Fruit fly (Drosophila melanogaster) whole organism, pupa: ENCODE measurements at regions not wholly inside any gene's neighbourhood (a gene's known extent, or its start where the extent isn't known, plus 50 kb on each side); places are given as distances from the start of the nearest gene placed in this dataset.

Source experiments
- CG10348 ChIP-seq: fragments of 200-800 bp; sonication (Bioruptor generic); IDR thresholded peaks from 2 replicates; pipeline ENCODE4 v1.3.6; 2022; ENCODE audit warnings: missing biosample characterization, missing genetic modification characterization
- CG12605 ChIP-seq: fragments of 200-800 bp; sonication (Bioruptor generic); IDR thresholded peaks from 2 replicates; pipeline ENCODE4 v1.3.6; 2022; ENCODE audit warnings: missing biosample characterization, missing genetic modification characterization
- CG13204 ChIP-seq: fragments of 200-800 bp; sonication (Bioruptor generic); optimal IDR thresholded peaks from 2 replicates; lab custom pipeline; 2018; ENCODE audit warnings: missing biosample characterization, mild to moderate bottlenecking, missing genetic modification characterization, moderate library complexity
- CG14655 ChIP-seq: fragments of 200-800 bp; sonication (Bioruptor generic); optimal IDR thresholded peaks from 3 replicates; lab custom pipeline; 2017; ENCODE audit warnings: mild to moderate bottlenecking, missing biosample characterization, missing genetic modification reagents, missing genetic modification characterization
- CG15710 ChIP-seq: fragments of 200-800 bp; sonication (Bioruptor generic); optimal IDR thresholded peaks from 2 replicates; lab custom pipeline; 2018; ENCODE audit warnings: missing biosample characterization, mild to moderate bottlenecking, missing genetic modification characterization, moderate library complexity
- CG17806 ChIP-seq: fragments of 200-800 bp; sonication (Bioruptor generic); optimal IDR thresholded peaks from 2 replicates; lab custom pipeline; 2018; ENCODE audit warnings: missing biosample characterization, mild to moderate bottlenecking, missing genetic modification characterization, moderate library complexity
- CG32121 ChIP-seq: fragments of 200-800 bp; sonication (Bioruptor generic); IDR thresholded peaks from 2 replicates; pipeline ENCODE4 v1.3.6; 2022; ENCODE audit warnings: missing biosample characterization, missing genetic modification characterization
- CG34367 ChIP-seq: fragments of 200-800 bp; sonication (Bioruptor generic); optimal IDR thresholded peaks from 2 replicates; lab custom pipeline; 2018; ENCODE audit warnings: missing biosample characterization, mild to moderate bottlenecking, missing genetic modification characterization
- CG4496 ChIP-seq: fragments of 200-800 bp; sonication (Bioruptor generic); IDR thresholded peaks from 3 replicates; pipeline ENCODE4 v1.3.6; 2022; ENCODE audit warnings: missing biosample characterization, missing genetic modification characterization
- CG8159 ChIP-seq: fragments of 200-800 bp; sonication (Bioruptor generic); optimal IDR thresholded peaks from 3 replicates; lab custom pipeline; 2018; ENCODE audit warnings: missing biosample characterization, mild to moderate bottlenecking, missing genetic modification characterization, moderate library complexity
- CG8301 ChIP-seq: fragments of 200-800 bp; sonication (Bioruptor generic); optimal IDR thresholded peaks from 2 replicates; lab custom pipeline; 2018; ENCODE audit warnings: missing biosample characterization, mild to moderate bottlenecking, missing genetic modification characterization
- CG9948 ChIP-seq: fragments of 200-800 bp; sonication (Bioruptor generic); optimal IDR thresholded peaks from 2 replicates; lab custom pipeline; 2018; ENCODE audit warnings: missing biosample characterization, mild to moderate bottlenecking, missing genetic modification characterization, moderate library complexity
- D1 ChIP-seq: fragments of 200-800 bp; sonication (Bioruptor generic); optimal IDR thresholded peaks from 2 replicates; lab custom pipeline; 2018; ENCODE audit warnings: missing biosample characterization, mild to moderate bottlenecking, missing genetic modification characterization, moderate library complexity
- EcR ChIP-seq: fragments of 200-800 bp; sonication (Bioruptor generic); optimal IDR thresholded peaks from 3 replicates; lab custom pipeline; 2019; ENCODE audit warnings: missing biosample characterization, missing genetic modification characterization, mild to moderate bottlenecking, moderate library complexity, missing genetic modification reagents
- Ets98B ChIP-seq: fragments of 200-800 bp; sonication (Bioruptor generic); IDR thresholded peaks from 2 replicates; pipeline ENCODE4 v1.3.6; 2022; ENCODE audit warnings: missing biosample characterization, missing genetic modification characterization
- Pif1A ChIP-seq: fragments of 200-800 bp; sonication (Bioruptor generic); optimal IDR thresholded peaks from 3 replicates; lab custom pipeline; 2016; ENCODE audit warnings: missing biosample characterization, missing genetic modification characterization
- Pif1B ChIP-seq: fragments of 200-800 bp; sonication (Bioruptor generic); optimal IDR thresholded peaks from 3 replicates; lab custom pipeline; 2016; ENCODE audit warnings: missing biosample characterization, missing genetic modification characterization
- Snoo ChIP-seq: fragments of 200-800 bp; sonication (Bioruptor generic); optimal IDR thresholded peaks from 3 replicates; lab custom pipeline; 2017; ENCODE audit warnings: missing biosample characterization, mild to moderate bottlenecking, missing genetic modification characterization, inconsistent platforms
- fd96Ca ChIP-seq: fragments of 200-800 bp; sonication (Bioruptor generic); IDR thresholded peaks from 3 replicates; pipeline ENCODE4 v1.3.6; 2022; ENCODE audit warnings: missing biosample characterization, missing genetic modification characterization
- gl ChIP-seq: fragments of 200-800 bp; sonication (Bioruptor generic); optimal IDR thresholded peaks from 2 replicates; lab custom pipeline; 2018; ENCODE audit warnings: missing biosample characterization, mild to moderate bottlenecking, missing genetic modification characterization
- rn ChIP-seq: fragments of 200-800 bp; sonication (Bioruptor generic); IDR thresholded peaks from 2 replicates; pipeline ENCODE4 v1.3.6; 2022; ENCODE audit warnings: missing biosample characterization, missing genetic modification characterization

- TF ChIP-seq fd96Ca (GFP tag; lab: Robert Waterston, UW) (no peak), CG9948 (peak; percentile 8), CG10348 (GFP tag; lab: Robert Waterston, UW) (no peak)
These were observed 68.6 kb upstream of the CG12362 start for dm6 chr3L:10343992-10344435.

DNA sequence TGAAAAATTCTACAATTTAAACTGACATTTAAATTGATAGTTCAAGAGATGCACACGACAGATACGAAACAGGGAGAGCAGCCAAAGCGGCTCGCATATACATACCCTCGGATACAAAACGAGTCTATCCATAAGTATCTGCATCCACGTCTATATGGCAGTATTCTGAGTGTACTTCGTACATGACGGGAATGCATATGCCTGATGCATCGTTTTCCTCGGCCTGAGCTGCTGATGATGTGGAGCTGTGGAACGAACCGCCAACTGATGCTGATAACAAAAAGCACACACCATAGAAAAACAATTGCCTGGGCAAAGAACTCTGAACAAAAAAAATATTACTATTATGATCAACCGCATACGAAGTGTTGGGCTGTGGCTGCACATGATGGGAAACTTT, 63.4 kb upstream of the CG12362 start:
- no peak for TF ChIP-seq Snoo
- no peak for TF ChIP-seq CG8159 (tag; lab: Kevin White, UChicago)
- no peak for TF ChIP-seq gl (tag; lab: Kevin White, UChicago)
- TF ChIP-seq fd96Ca (GFP tag; lab: Robert Waterston, UW): peak; percentile 52; the same call in 2 of the 3 replicates
- peak; percentile 16; the same call in 1 of the 2 replicates for TF ChIP-seq Ets98B (GFP tag; lab: Robert Waterston, UW)
- peak; percentile 6 for TF ChIP-seq CG14655 (GFP tag; lab: Kevin White, UChicago)
- no peak for TF ChIP-seq CG4496 (GFP tag; lab: Robert Waterston, UW)

DNA sequence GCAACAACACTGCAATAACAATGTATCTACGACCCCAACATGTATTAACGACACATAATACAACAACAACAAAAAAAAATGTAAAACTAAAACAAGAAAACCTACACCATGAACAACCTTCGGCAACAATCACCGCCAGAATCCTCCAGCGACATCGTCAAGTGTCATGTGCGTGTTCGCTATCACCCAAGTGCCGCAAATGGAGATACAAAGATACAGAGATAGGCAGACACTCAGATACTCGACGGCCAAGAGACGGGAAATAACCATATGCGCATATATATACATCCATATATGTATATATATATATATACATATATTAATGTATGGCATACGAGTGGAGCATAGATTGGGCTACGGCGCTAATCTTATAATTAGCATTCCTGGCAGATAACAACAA, 62.7 kb upstream of the CG12362 start:
- TF ChIP-seq CG4496 (GFP tag; lab: Robert Waterston, UW): no peak
- TF ChIP-seq D1 (tag; lab: Kevin White, UChicago): no peak
- no peak for TF ChIP-seq Snoo
- TF ChIP-seq CG34367 (tag; lab: Kevin White, UChicago): no peak
- no peak for TF ChIP-seq Pif1B (GFP tag; lab: Kevin White, UChicago)
- TF ChIP-seq CG8301 (tag; lab: Kevin White, UChicago): no peak
- no peak for TF ChIP-seq Pif1A (GFP tag; lab: Kevin White, UChicago)
- TF ChIP-seq CG32121: no peak
- no peak for TF ChIP-seq gl (tag; lab: Kevin White, UChicago)
- no peak for TF ChIP-seq CG9948
- TF ChIP-seq EcR (GFP tag; lab: Kevin White, UChicago): no peak
- no peak for TF ChIP-seq CG14655 (GFP tag; lab: Kevin White, UChicago)
- no peak for TF ChIP-seq CG8159 (tag; lab: Kevin White, UChicago)
- TF ChIP-seq CG13204: no peak
- TF ChIP-seq CG12605 (GFP tag; lab: Robert Waterston, UW): no peak
- no peak for TF ChIP-seq CG15710
- TF ChIP-seq Ets98B (GFP tag; lab: Robert Waterston, UW): no peak
- no peak for TF ChIP-seq fd96Ca (GFP tag; lab: Robert Waterston, UW)
- no peak for TF ChIP-seq rn
- no peak for TF ChIP-seq CG10348 (GFP tag; lab: Robert Waterston, UW)

DNA sequence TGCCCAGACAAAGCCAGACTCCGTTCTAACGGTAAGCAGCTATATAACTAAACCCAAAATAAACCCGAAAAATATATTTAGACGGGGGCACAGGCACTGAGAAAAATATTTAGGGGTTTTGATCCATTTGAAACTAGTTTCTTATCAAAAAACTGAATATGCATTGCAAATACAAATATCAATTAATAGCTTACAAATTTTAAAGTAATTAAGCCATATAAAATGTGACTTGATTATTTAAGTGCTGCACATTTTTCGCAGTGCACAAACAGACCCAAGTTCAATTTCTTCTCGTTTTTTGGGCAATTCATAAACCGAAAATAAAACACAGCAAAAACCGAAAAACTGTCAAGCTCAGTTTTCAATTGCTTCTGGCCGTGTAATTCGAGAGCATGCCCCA, 61.9 kb upstream of the CG12362 start:
- peak; percentile 35 for TF ChIP-seq CG17806 (tag; lab: Kevin White, UChicago)
- TF ChIP-seq CG34367 (tag; lab: Kevin White, UChicago): no peak
- no peak for TF ChIP-seq EcR (GFP tag; lab: Kevin White, UChicago)
- peak; percentile 35; the same call in 1 of the 3 replicates for TF ChIP-seq CG4496 (GFP tag; lab: Robert Waterston, UW)
- TF ChIP-seq D1 (tag; lab: Kevin White, UChicago): no peak
- no peak for TF ChIP-seq fd96Ca (GFP tag; lab: Robert Waterston, UW)
- TF ChIP-seq CG8159 (tag; lab: Kevin White, UChicago): peak; percentile 37
- peak; percentile 63 for TF ChIP-seq CG14655 (GFP tag; lab: Kevin White, UChicago)
- no peak for TF ChIP-seq Pif1B (GFP tag; lab: Kevin White, UChicago)
- TF ChIP-seq CG10348 (GFP tag; lab: Robert Waterston, UW): no peak
- peak; percentile 40 for TF ChIP-seq CG8301 (tag; lab: Kevin White, UChicago)
- TF ChIP-seq CG12605 (GFP tag; lab: Robert Waterston, UW): peak; percentile 41; the same call in 1 of the 2 replicates
- TF ChIP-seq gl (tag; lab: Kevin White, UChicago): no peak
- TF ChIP-seq CG15710: peak; percentile 13
- TF ChIP-seq CG32121: no peak
- no peak for TF ChIP-seq CG13204
- peak; percentile 53 for TF ChIP-seq Snoo
- TF ChIP-seq rn: no peak
- no peak for TF ChIP-seq Pif1A (GFP tag; lab: Kevin White, UChicago)
- 0 out of 2 replicates have a peak, but pooled peaks have one; percentile 10 for TF ChIP-seq Ets98B (GFP tag; lab: Robert Waterston, UW)
- peak; percentile 44 for TF ChIP-seq CG9948

DNA sequence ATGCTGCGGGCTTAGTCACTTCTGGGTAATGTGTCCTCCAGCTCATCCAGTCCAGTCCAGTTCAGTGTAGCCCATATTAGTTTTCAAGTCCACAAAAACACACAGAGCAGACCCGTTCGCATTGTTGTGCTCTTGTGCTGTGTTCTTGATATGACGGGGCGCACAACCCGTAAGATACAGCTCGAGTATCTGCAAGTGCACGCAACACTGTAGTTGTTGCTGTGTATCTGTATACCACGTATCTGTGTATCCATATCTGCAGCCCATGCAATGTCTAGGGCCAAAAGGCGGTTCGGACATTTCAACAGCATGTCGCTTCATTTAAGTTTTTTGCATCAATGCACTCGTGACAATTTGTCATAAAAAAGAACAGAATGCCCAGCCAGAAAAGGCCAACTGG, 61.5 kb upstream of the CG12362 start:
- no peak for TF ChIP-seq Ets98B (GFP tag; lab: Robert Waterston, UW)
- TF ChIP-seq CG14655 (GFP tag; lab: Kevin White, UChicago): no peak
- TF ChIP-seq EcR (GFP tag; lab: Kevin White, UChicago): no peak
- TF ChIP-seq CG9948: no peak
- no peak for TF ChIP-seq Pif1A (GFP tag; lab: Kevin White, UChicago)

DNA sequence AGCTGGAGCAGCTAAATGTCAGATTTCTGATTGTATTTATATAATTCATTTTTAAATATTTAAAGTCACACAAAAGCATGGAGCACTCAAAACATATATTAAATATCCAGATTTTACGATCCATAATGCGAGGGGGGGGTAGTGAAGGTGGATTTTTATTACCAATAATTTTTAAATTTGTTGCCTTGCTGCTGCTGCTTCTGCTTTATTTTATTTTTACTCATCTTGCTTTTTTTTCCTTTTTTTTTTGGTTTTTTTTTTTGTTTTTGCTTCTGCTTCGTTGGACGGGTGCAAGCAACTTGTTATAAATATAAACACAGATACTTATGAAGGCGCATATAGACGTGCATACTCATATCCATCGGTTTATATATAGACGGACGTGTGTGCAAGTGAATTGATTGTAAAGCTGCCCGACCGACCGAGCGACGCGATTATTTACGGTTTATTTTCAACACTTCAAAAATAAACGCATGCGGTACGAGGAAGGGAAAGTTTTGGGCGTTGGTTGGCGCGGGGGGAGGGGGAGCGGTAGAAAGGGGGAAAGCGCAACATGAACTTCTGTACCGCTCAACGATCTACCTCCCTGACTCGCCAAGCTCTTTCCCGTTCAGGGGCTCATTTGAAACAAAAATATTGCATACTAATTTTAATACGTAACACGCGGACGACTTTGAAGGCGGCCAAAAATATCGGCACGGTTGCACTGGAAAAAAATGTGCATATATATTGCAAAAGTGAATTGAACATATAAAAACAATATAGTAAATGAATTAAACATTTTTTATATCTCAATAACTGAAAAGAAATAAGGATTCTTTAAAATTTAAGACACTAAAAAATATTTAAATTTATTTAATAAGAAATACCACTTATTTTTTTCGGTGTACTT, 60.3 kb upstream of the CG12362 start:
- TF ChIP-seq rn (peak; percentile 50), CG10348 (GFP tag; lab: Robert Waterston, UW) (no peak), CG17806 (tag; lab: Kevin White, UChicago) (peak; percentile 63), fd96Ca (GFP tag; lab: Robert Waterston, UW) (peak; percentile 64), CG15710 (peak; percentile 66), CG9948 (peak; percentile 71), EcR (GFP tag; lab: Kevin White, UChicago) (peak; percentile 22), CG4496 (GFP tag; lab: Robert Waterston, UW) (peak; percentile 87), CG8301 (tag; lab: Kevin White, UChicago) (peak; percentile 72), Pif1A (GFP tag; lab: Kevin White, UChicago) (peak; percentile 90), CG14655 (GFP tag; lab: Kevin White, UChicago) (peak; percentile 82), gl (tag; lab: Kevin White, UChicago) (peak; percentile 93), CG13204 (peak; percentile 39), Ets98B (GFP tag; lab: Robert Waterston, UW) (peak; percentile 80), CG34367 (tag; lab: Kevin White, UChicago) (peak; percentile 47), D1 (tag; lab: Kevin White, UChicago) (no peak), CG12605 (GFP tag; lab: Robert Waterston, UW) (peak; percentile 94), Snoo (peak; percentile 60), Pif1B (GFP tag; lab: Kevin White, UChicago) (peak; percentile 88), CG8159 (tag; lab: Kevin White, UChicago) (peak; percentile 80), CG32121 (peak; percentile 58; the same call in 1 of the 2 replicates)
